Worm (Caenorhabditis elegans) whole organism, late embryonic: Measurements from ENCODE around the gene dlat-1.

Experiments used
- C08G9.2 ChIP-seq: sonication (generic microtip); optimal IDR thresholded peaks from 2 replicates; lab custom pipeline; 2016; ENCODE audit warnings: mild to moderate bottlenecking, missing genetic modification characterization, moderate library complexity, missing compliant biosample characterization
- C38D4.7 ChIP-seq: fragments of 200-800 bp; sonication (Bioruptor generic); optimal IDR thresholded peaks from 2 replicates; lab custom pipeline; 2018; ENCODE audit warnings: mild to moderate bottlenecking, missing genetic modification characterization, moderate library complexity, missing compliant biosample characterization
- K02D7.2 ChIP-seq: sonication (generic microtip); optimal IDR thresholded peaks from 2 replicates; lab custom pipeline; 2017; ENCODE audit warnings: mild to moderate bottlenecking, missing genetic modification characterization, missing compliant biosample characterization
- K09A11.1 ChIP-seq: sonication (generic microtip); optimal IDR thresholded peaks from 2 replicates; lab custom pipeline; 2017; ENCODE audit warnings: antibody characterized with exemption, mild to moderate bottlenecking, missing genetic modification characterization, missing compliant biosample characterization; ENCODE audit not compliant: insufficient read depth
- T23F11.4 ChIP-seq: fragments of 200-800 bp; sonication (Bioruptor generic); optimal IDR thresholded peaks from 2 replicates; lab custom pipeline; 2018; ENCODE audit warnings: mild to moderate bottlenecking, missing genetic modification characterization, missing compliant biosample characterization
- ahr-1 ChIP-seq: sonication (generic microtip); optimal IDR thresholded peaks from 2 replicates; lab custom pipeline; 2016; ENCODE audit warnings: missing genetic modification characterization, missing compliant biosample characterization
- ama-1 ChIP-seq: fragments of 150-350 bp; optimal IDR thresholded peaks from 2 replicates; lab custom pipeline; 2014
- ceh-14 ChIP-seq: sonication (generic microtip); optimal IDR thresholded peaks from 2 replicates; lab custom pipeline; 2016; ENCODE audit warnings: missing genotype, missing genetic modification characterization, missing compliant biosample characterization
- ceh-2 ChIP-seq: sonication (generic microtip); optimal IDR thresholded peaks from 2 replicates; lab custom pipeline; 2016; ENCODE audit warnings: missing genotype, missing genetic modification characterization, missing compliant biosample characterization
- ceh-31 ChIP-seq: sonication (generic microtip); optimal IDR thresholded peaks from 2 replicates; lab custom pipeline; 2016; ENCODE audit warnings: missing genetic modification characterization, missing compliant biosample characterization
- ceh-34 ChIP-seq: sonication (generic microtip); optimal IDR thresholded peaks from 2 replicates; lab custom pipeline; 2016; ENCODE audit warnings: mild to moderate bottlenecking, missing genetic modification characterization, missing compliant biosample characterization
- ceh-6 ChIP-seq: fragments of 200-800 bp; sonication (Bioruptor generic); optimal IDR thresholded peaks from 2 replicates; lab custom pipeline; 2018; ENCODE audit warnings: mild to moderate bottlenecking, missing genetic modification characterization, missing compliant biosample characterization
- ceh-9 ChIP-seq: sonication (generic microtip); optimal IDR thresholded peaks from 2 replicates; lab custom pipeline; 2016; ENCODE audit warnings: mild to moderate bottlenecking, missing genetic modification characterization, inconsistent platforms, missing compliant biosample characterization
- dve-1 ChIP-seq: sonication (generic microtip); optimal IDR thresholded peaks from 2 replicates; lab custom pipeline; 2017; ENCODE audit warnings: antibody characterized with exemption, mild to moderate bottlenecking, missing genetic modification characterization, missing compliant biosample characterization
- ets-4 ChIP-seq: sonication (generic microtip); optimal IDR thresholded peaks from 2 replicates; lab custom pipeline; 2016; ENCODE audit warnings: missing genetic modification characterization, missing compliant biosample characterization
- eyg-1 ChIP-seq: sonication (generic microtip); optimal IDR thresholded peaks from 2 replicates; lab custom pipeline; 2016; ENCODE audit warnings: missing genotype, missing genetic modification characterization, missing compliant biosample characterization
- fkh-10 ChIP-seq: fragments of 150-350 bp; optimal IDR thresholded peaks from 2 replicates; lab custom pipeline; 2014; ENCODE audit warnings: missing biosample characterization, missing genetic modification reagents, missing genetic modification characterization
- fkh-6 ChIP-seq: sonication (generic microtip); optimal IDR thresholded peaks from 2 replicates; lab custom pipeline; 2016; ENCODE audit warnings: missing genetic modification characterization, missing compliant biosample characterization
- hlh-13 ChIP-seq: fragments of 200-800 bp; sonication (Bioruptor generic); optimal IDR thresholded peaks from 2 replicates; lab custom pipeline; 2018; ENCODE audit warnings: mild to moderate bottlenecking, missing genetic modification characterization, missing compliant biosample characterization
- hlh-15 ChIP-seq: sonication (generic microtip); optimal IDR thresholded peaks from 2 replicates; lab custom pipeline; 2016; ENCODE audit warnings: missing genetic modification characterization, missing compliant biosample characterization
- hlh-30 ChIP-seq: sonication (generic microtip); optimal IDR thresholded peaks from 2 replicates; lab custom pipeline; 2017; ENCODE audit warnings: antibody characterized with exemption, missing genetic modification characterization, missing compliant biosample characterization; ENCODE audit not compliant: insufficient read depth
- hlh-8 ChIP-seq: sonication (generic microtip); optimal IDR thresholded peaks from 2 replicates; lab custom pipeline; 2016; ENCODE audit warnings: missing genotype, missing genetic modification characterization, missing compliant biosample characterization
- lin-11 ChIP-seq: fragments of 200-800 bp; sonication (Bioruptor generic); optimal IDR thresholded peaks from 2 replicates; lab custom pipeline; 2018; ENCODE audit warnings: mild to moderate bottlenecking, missing genetic modification characterization, missing compliant biosample characterization
- nfya-1 ChIP-seq: sonication (generic microtip); optimal IDR thresholded peaks from 2 replicates; lab custom pipeline; 2017; ENCODE audit warnings: missing genetic modification characterization, mild to moderate bottlenecking, missing compliant biosample characterization, antibody characterized with exemption, moderate library complexity
- nhr-232 ChIP-seq: sonication (generic microtip); optimal IDR thresholded peaks from 2 replicates; lab custom pipeline; 2016; ENCODE audit warnings: missing genetic modification characterization, missing compliant biosample characterization
- pag-3 ChIP-seq: sonication (generic microtip); optimal IDR thresholded peaks from 2 replicates; lab custom pipeline; 2016; ENCODE audit warnings: missing compliant biosample characterization, missing genetic modification characterization, borderline replicate concordance
- pat-9 ChIP-seq: fragments of 200-800 bp; sonication (Bioruptor generic); optimal IDR thresholded peaks from 2 replicates; lab custom pipeline; 2018; ENCODE audit warnings: mild to moderate bottlenecking, missing genetic modification characterization, moderate library complexity, missing compliant biosample characterization
- pax-1 ChIP-seq: fragments of 150-350 bp; optimal IDR thresholded peaks from 2 replicates; lab custom pipeline; 2014; ENCODE audit warnings: missing biosample characterization, missing genetic modification characterization
- pha-4 ChIP-seq: fragments of 150-350 bp; optimal IDR thresholded peaks from 2 replicates; lab custom pipeline; 2018; ENCODE audit warnings: missing biosample characterization, missing genetic modification reagents, missing genetic modification characterization
- pros-1 ChIP-seq: fragments of 150-350 bp; optimal IDR thresholded peaks from 2 replicates; lab custom pipeline; 2014; ENCODE audit warnings: missing biosample characterization, missing genetic modification reagents, missing genetic modification characterization
- ref-2 ChIP-seq: sonication (generic microtip); optimal IDR thresholded peaks from 2 replicates; lab custom pipeline; 2016; ENCODE audit warnings: missing genetic modification characterization, missing compliant biosample characterization
- syd-9 ChIP-seq: sonication (generic microtip); optimal IDR thresholded peaks from 2 replicates; lab custom pipeline; 2016; ENCODE audit warnings: mild to moderate bottlenecking, missing genetic modification characterization, moderate library complexity, missing compliant biosample characterization
- tbx-7 ChIP-seq: sonication (generic microtip); optimal IDR thresholded peaks from 2 replicates; lab custom pipeline; 2016; ENCODE audit warnings: missing genotype, missing genetic modification characterization, missing compliant biosample characterization
- unc-42 ChIP-seq: sonication (generic microtip); optimal IDR thresholded peaks from 2 replicates; lab custom pipeline; 2016; ENCODE audit warnings: missing genotype, missing genetic modification characterization, missing compliant biosample characterization
- zip-5 ChIP-seq: sonication (generic microtip); optimal IDR thresholded peaks from 2 replicates; lab custom pipeline; 2016; ENCODE audit warnings: missing genetic modification characterization, missing compliant biosample characterization
- ztf-16 ChIP-seq: sonication (generic microtip); optimal IDR thresholded peaks from 2 replicates; lab custom pipeline; 2017; ENCODE audit warnings: missing genetic modification characterization, missing compliant biosample characterization

Gene dlat-1

ce11 chrV:14436195-14436594 is 10.9 kb downstream of the dlat-1 start:
- no peak for TF ChIP-seq ama-1
- TF ChIP-seq tbx-7 (tag; lab: Kevin White, UChicago): no peak
- TF ChIP-seq pha-4 (tag; lab: Kevin White, UChicago): no peak
- TF ChIP-seq hlh-30 (tag; lab: Kevin White, UChicago): no peak
- TF ChIP-seq pag-3 (tag; lab: Kevin White, UChicago): no peak
- TF ChIP-seq ets-4 (tag; lab: Kevin White, UChicago): no peak
- no peak for TF ChIP-seq ceh-2
- TF ChIP-seq K09A11.1 (tag; lab: Kevin White, UChicago): no peak
- TF ChIP-seq unc-42 (tag; lab: Kevin White, UChicago): no peak
- TF ChIP-seq C38D4.7 (GFP tag; lab: Kevin White, UChicago): no peak
- no peak for TF ChIP-seq ceh-9 (tag; lab: Kevin White, UChicago)

ce11 chrV:14433584-14433983 is 13.5 kb downstream of the dlat-1 start:
- TF ChIP-seq ceh-34 (tag; lab: Kevin White, UChicago): no peak
- no peak for TF ChIP-seq ahr-1 (tag; lab: Kevin White, UChicago)
- TF ChIP-seq pat-9: no peak
- TF ChIP-seq ceh-31 (tag; lab: Kevin White, UChicago): no peak
- no peak for TF ChIP-seq K02D7.2 (tag; lab: Kevin White, UChicago)
- TF ChIP-seq syd-9 (tag; lab: Kevin White, UChicago): no peak
- TF ChIP-seq ceh-14 (tag; lab: Kevin White, UChicago): no peak
- TF ChIP-seq hlh-30 (tag; lab: Kevin White, UChicago): no peak
- TF ChIP-seq nfya-1 (tag; lab: Kevin White, UChicago): no peak
- TF ChIP-seq C08G9.2 (tag; lab: Kevin White, UChicago): no peak
- no peak for TF ChIP-seq K09A11.1 (tag; lab: Kevin White, UChicago)
- TF ChIP-seq pros-1: no peak
- TF ChIP-seq T23F11.4 (GFP tag; lab: Kevin White, UChicago): no peak
- TF ChIP-seq hlh-13: no peak

DNA sequence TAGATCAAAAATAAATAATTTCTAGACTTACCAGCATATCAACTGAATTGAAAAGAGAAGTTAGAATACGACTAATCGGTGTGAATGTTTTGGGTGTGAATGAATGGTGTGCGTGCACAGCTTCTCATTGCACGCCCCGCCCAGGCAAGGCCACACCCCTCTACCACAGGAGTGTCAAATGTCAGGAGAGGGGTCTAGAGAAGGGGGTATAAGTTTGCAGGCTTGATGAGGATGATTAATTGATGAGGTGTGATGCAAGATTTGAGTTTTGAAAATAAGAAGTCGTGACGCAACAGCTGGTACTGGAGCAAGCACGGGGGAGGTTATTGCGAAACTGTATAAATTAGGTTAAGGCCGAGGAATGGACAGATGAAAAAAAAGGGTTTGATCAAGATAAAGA is 14.8 kb downstream of the dlat-1 start, which contains the start of gene egl-1:
egl-1 (minus strand) TSS at position 101 of the 400 bp plus-strand sequence.
- TF ChIP-seq T23F11.4 (GFP tag; lab: Kevin White, UChicago): no peak
- TF ChIP-seq zip-5 (tag; lab: Kevin White, UChicago): no peak
- TF ChIP-seq hlh-8: no peak
- peak; percentile 17 for TF ChIP-seq ref-2 (tag; lab: Kevin White, UChicago)

DNA sequence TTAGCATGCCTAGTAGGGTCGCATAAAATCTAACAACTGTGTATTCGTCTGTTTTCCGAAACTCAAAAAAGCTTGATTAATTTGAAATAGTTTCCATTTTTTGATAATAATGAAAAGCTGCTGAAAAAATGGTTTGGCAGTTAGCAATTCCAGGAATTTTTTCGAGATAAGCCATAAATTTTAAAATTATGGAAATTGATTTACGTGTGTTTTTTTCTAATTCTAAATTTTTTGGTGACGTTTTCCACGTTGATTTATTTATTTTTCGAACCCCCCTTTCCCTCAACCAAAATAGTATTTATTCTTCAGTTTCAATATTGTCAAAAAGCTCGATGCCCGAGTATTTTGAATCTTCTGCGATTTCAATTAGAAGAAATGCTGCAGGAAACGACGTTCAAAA is 18.2 kb downstream of the dlat-1 start, which contains the start of gene F23B12.1:
F23B12.1 (plus strand) TSS at position 301 of the 400 bp plus-strand sequence.
- TF ChIP-seq nhr-232: no peak
- no peak for TF ChIP-seq C08G9.2 (tag; lab: Kevin White, UChicago)
- no peak for TF ChIP-seq ahr-1 (tag; lab: Kevin White, UChicago)
- TF ChIP-seq fkh-6 (tag; lab: Kevin White, UChicago): no peak
- TF ChIP-seq lin-11 (tag; lab: Kevin White, UChicago): no peak
- TF ChIP-seq ceh-2: no peak
- TF ChIP-seq fkh-10: no peak
- no peak for TF ChIP-seq ref-2 (tag; lab: Kevin White, UChicago)
- no peak for TF ChIP-seq ceh-34 (tag; lab: Kevin White, UChicago)
- TF ChIP-seq pax-1: no peak
- TF ChIP-seq hlh-15: no peak
- no peak for TF ChIP-seq K02D7.2 (tag; lab: Kevin White, UChicago)
- TF ChIP-seq T23F11.4 (GFP tag; lab: Kevin White, UChicago): no peak
- no peak for TF ChIP-seq hlh-30 (tag; lab: Kevin White, UChicago)
- TF ChIP-seq ceh-31 (tag; lab: Kevin White, UChicago): no peak
- TF ChIP-seq eyg-1: no peak
- no peak for TF ChIP-seq ztf-16 (tag; lab: Kevin White, UChicago)
- no peak for TF ChIP-seq dve-1 (tag; lab: Kevin White, UChicago)
- no peak for TF ChIP-seq ceh-6 (GFP tag; lab: Kevin White, UChicago)
- TF ChIP-seq, all 69 proteins: peak for 0
